Worm (Caenorhabditis elegans) whole organism, L1 larva: Measurements from ENCODE around the gene C34D4.10.
A peak's percentile ranks its signal among the peaks of the same experiment; 100 is the strongest.

Experiments used
- F16B12.6 ChIP-seq: fragments of 150-350 bp; optimal IDR thresholded peaks from 2 replicates; lab custom pipeline; 2014; ENCODE audit warnings: missing biosample characterization, missing genetic modification characterization
- aha-1 ChIP-seq: fragments of 150-350 bp; optimal IDR thresholded peaks from 2 replicates; lab custom pipeline; 2014; ENCODE audit warnings: missing biosample characterization, missing genetic modification characterization
- alr-1 ChIP-seq: fragments of 200-800 bp; sonication (Bioruptor generic); optimal IDR thresholded peaks from 2 replicates; lab custom pipeline; 2018; ENCODE audit warnings: borderline replicate concordance, mild to moderate bottlenecking, missing genetic modification characterization, missing compliant biosample characterization
- ama-1 ChIP-seq: fragments of 150-350 bp; optimal IDR thresholded peaks from 2 replicates; lab custom pipeline; 2014
- ceh-8 ChIP-seq: fragments of 200-800 bp; sonication (Bioruptor generic); optimal IDR thresholded peaks from 2 replicates; lab custom pipeline; 2018; ENCODE audit warnings: mild to moderate bottlenecking, missing genetic modification characterization, moderate library complexity, missing compliant biosample characterization
- ceh-90 ChIP-seq: sonication (generic microtip); optimal IDR thresholded peaks from 2 replicates; lab custom pipeline; 2016; ENCODE audit warnings: missing genetic modification characterization, missing compliant biosample characterization
- dpl-1 ChIP-seq, 3 experiments: fragments of 150-350 bp in 2 of 3; sonication (generic microtip) in 1 of 3; optimal IDR thresholded peaks; 2 replicates each; lab custom pipeline; 2014 to 2017; ENCODE audit warnings: missing biosample characterization in 3 of 3, missing genetic modification characterization in 3 of 3, missing genetic modification reagents in 3 of 3
- dsc-1 ChIP-seq: sonication (generic microtip); optimal IDR thresholded peaks from 2 replicates; lab custom pipeline; 2016; ENCODE audit warnings: mild to moderate bottlenecking, missing genetic modification characterization, missing compliant biosample characterization
- efl-1 ChIP-seq, 4 experiments: fragments of 150-350 bp; optimal IDR thresholded peaks in 3 of 4; peaks in 1 of 4; 1 replicate in 1 of 4; 2 replicates in 3 of 4; lab custom pipeline; 2014; ENCODE audit warnings: missing biosample characterization in 2 of 4, missing genetic modification characterization in 2 of 4, missing genetic modification reagents in 2 of 4
- egl-13 ChIP-seq: sonication (generic microtip); optimal IDR thresholded peaks from 2 replicates; lab custom pipeline; 2016; ENCODE audit warnings: missing genotype, missing genetic modification reagents, missing genetic modification characterization, missing compliant biosample characterization
- elt-2 ChIP-seq: sonication (generic microtip); optimal IDR thresholded peaks from 2 replicates; lab custom pipeline; 2016; ENCODE audit warnings: missing genetic modification characterization, mild to moderate bottlenecking, inconsistent platforms, missing compliant biosample characterization, missing genetic modification reagents
- fkh-10 ChIP-seq: sonication (generic microtip); optimal IDR thresholded peaks from 2 replicates; lab custom pipeline; 2017; ENCODE audit warnings: missing biosample characterization, missing genetic modification reagents, missing genetic modification characterization
- fkh-4 ChIP-seq: sonication (generic microtip); optimal IDR thresholded peaks from 2 replicates; lab custom pipeline; 2016; ENCODE audit warnings: missing compliant biosample characterization, missing genetic modification characterization, borderline replicate concordance
- fkh-8 ChIP-seq: sonication (generic microtip); optimal IDR thresholded peaks from 2 replicates; lab custom pipeline; 2016; ENCODE audit warnings: mild to moderate bottlenecking, missing genetic modification characterization, missing compliant biosample characterization
- grh-1 ChIP-seq: fragments of 200-800 bp; sonication (Bioruptor generic); IDR thresholded peaks from 2 replicates; pipeline ENCODE4 v1.3.6; 2022; ENCODE audit warnings: missing genetic modification reagents, missing genetic modification characterization, missing compliant biosample characterization
- hlh-17 ChIP-seq: fragments of 200-800 bp; sonication (Bioruptor generic); optimal IDR thresholded peaks from 2 replicates; lab custom pipeline; 2018; ENCODE audit warnings: missing genetic modification characterization, mild to moderate bottlenecking, missing compliant biosample characterization, moderate library complexity, borderline replicate concordance
- hlh-4 ChIP-seq: sonication (generic microtip); optimal IDR thresholded peaks from 2 replicates; lab custom pipeline; 2016; ENCODE audit warnings: mild to moderate bottlenecking, missing genetic modification characterization, missing compliant biosample characterization
- irx-1 ChIP-seq: sonication (generic microtip); optimal IDR thresholded peaks from 2 replicates; lab custom pipeline; 2016; ENCODE audit warnings: missing genetic modification characterization, missing compliant biosample characterization
- jun-1 ChIP-seq: fragments of 150-350 bp; optimal IDR thresholded peaks from 2 replicates; lab custom pipeline; 2014; ENCODE audit warnings: missing biosample characterization, missing genetic modification reagents, missing genetic modification characterization
- lin-35 ChIP-seq, 2 experiments: fragments of 150-350 bp; optimal IDR thresholded peaks; 2 replicates each; lab custom pipeline; 2014; ENCODE audit warnings: missing biosample characterization in 2 of 2, missing genetic modification characterization in 2 of 2, missing genetic modification reagents in 2 of 2
- lin-39 ChIP-seq: fragments of 150-350 bp; optimal IDR thresholded peaks from 2 replicates; lab custom pipeline; 2014; ENCODE audit warnings: missing biosample characterization, missing genetic modification reagents, missing genetic modification characterization
- lsy-2 ChIP-seq, 2 experiments: fragments of 150-350 bp; optimal IDR thresholded peaks; 2 replicates each; lab custom pipeline; 2014; ENCODE audit warnings: missing biosample characterization in 2 of 2, missing genetic modification characterization in 2 of 2
- mab-9 ChIP-seq: fragments of 200-800 bp; sonication (Bioruptor generic); IDR thresholded peaks from 2 replicates; pipeline ENCODE4 v1.3.6; 2022; ENCODE audit warnings: missing genetic modification reagents, missing genetic modification characterization, missing compliant biosample characterization
- mdl-1 ChIP-seq, 2 experiments: fragments of 150-350 bp; optimal IDR thresholded peaks; 2 replicates each; lab custom pipeline; 2014 to 2017; ENCODE audit warnings: missing biosample characterization in 2 of 2, missing genetic modification characterization in 2 of 2, inconsistent platforms in 1 of 2
- mef-2 ChIP-seq: fragments of 150-350 bp; optimal IDR thresholded peaks from 2 replicates; lab custom pipeline; 2014; ENCODE audit warnings: missing biosample characterization, missing genetic modification characterization
- mep-1 ChIP-seq: fragments of 150-350 bp; optimal IDR thresholded peaks from 2 replicates; lab custom pipeline; 2014; ENCODE audit warnings: missing biosample characterization, missing genetic modification characterization
- nhr-11 ChIP-seq: fragments of 150-350 bp; optimal IDR thresholded peaks from 2 replicates; lab custom pipeline; 2014; ENCODE audit warnings: missing biosample characterization, missing genetic modification characterization
- nhr-12 ChIP-seq: sonication (generic microtip); optimal IDR thresholded peaks from 2 replicates; lab custom pipeline; 2017; ENCODE audit warnings: missing biosample characterization, missing genetic modification characterization
- nhr-20 ChIP-seq: sonication (generic microtip); optimal IDR thresholded peaks from 2 replicates; lab custom pipeline; 2016; ENCODE audit warnings: mild to moderate bottlenecking, missing genetic modification characterization, missing compliant biosample characterization
- nhr-237 ChIP-seq: fragments of 150-350 bp; optimal IDR thresholded peaks from 2 replicates; lab custom pipeline; 2014; ENCODE audit warnings: missing biosample characterization, missing genetic modification characterization
- nhr-28 ChIP-seq: fragments of 150-350 bp; optimal IDR thresholded peaks from 2 replicates; lab custom pipeline; 2014; ENCODE audit warnings: missing biosample characterization, missing genetic modification characterization
- nhr-47 ChIP-seq: sonication (generic microtip); optimal IDR thresholded peaks from 2 replicates; lab custom pipeline; 2016; ENCODE audit warnings: mild to moderate bottlenecking, missing genetic modification characterization, moderate library complexity, missing compliant biosample characterization
- nhr-76 ChIP-seq: sonication (generic microtip); optimal IDR thresholded peaks from 2 replicates; lab custom pipeline; 2017; ENCODE audit warnings: missing biosample characterization, missing genetic modification characterization
- nhr-84 ChIP-seq: sonication (generic microtip); optimal IDR thresholded peaks from 2 replicates; lab custom pipeline; 2017; ENCODE audit warnings: missing biosample characterization, missing genetic modification characterization
- nhr-85 ChIP-seq: sonication (generic microtip); peaks from one replicate; lab custom pipeline; 2016; ENCODE audit warnings: missing genetic modification characterization, inconsistent platforms, missing compliant biosample characterization
- rnt-1 ChIP-seq: sonication (generic microtip); optimal IDR thresholded peaks from 2 replicates; lab custom pipeline; 2016; ENCODE audit warnings: mild to moderate bottlenecking, missing genetic modification characterization, moderate library complexity, missing compliant biosample characterization
- skn-1 ChIP-seq: fragments of 150-350 bp; optimal IDR thresholded peaks from 2 replicates; lab custom pipeline; 2014; ENCODE audit warnings: missing biosample characterization, missing genetic modification characterization
- snpc-4 ChIP-seq: fragments of 150-350 bp; optimal IDR thresholded peaks from 2 replicates; lab custom pipeline; 2014; ENCODE audit warnings: missing biosample characterization, missing genetic modification characterization
- sptf-1 ChIP-seq: fragments of 150-350 bp; optimal IDR thresholded peaks from 2 replicates; lab custom pipeline; 2014; ENCODE audit warnings: missing biosample characterization, missing genetic modification characterization
- swsn-7 ChIP-seq: sonication (generic microtip); optimal IDR thresholded peaks from 2 replicates; lab custom pipeline; 2016; ENCODE audit warnings: missing genetic modification characterization, missing compliant biosample characterization
- tbx-2 ChIP-seq: sonication (generic microtip); optimal IDR thresholded peaks from 2 replicates; lab custom pipeline; 2016; ENCODE audit warnings: missing genetic modification characterization, missing compliant biosample characterization
- tlp-1 ChIP-seq: fragments of 150-350 bp; optimal IDR thresholded peaks from 2 replicates; lab custom pipeline; 2014; ENCODE audit warnings: missing biosample characterization, missing genetic modification characterization
- unc-30 ChIP-seq: sonication (generic microtip); optimal IDR thresholded peaks from 2 replicates; lab custom pipeline; 2017; ENCODE audit warnings: missing biosample characterization, missing genetic modification characterization
- unc-86 ChIP-seq: sonication (generic microtip); optimal IDR thresholded peaks from 2 replicates; lab custom pipeline; 2016; ENCODE audit warnings: missing genetic modification characterization, missing compliant biosample characterization
- zip-4 ChIP-seq: fragments of 200-800 bp; sonication (Bioruptor generic); optimal IDR thresholded peaks from 2 replicates; lab custom pipeline; 2018; ENCODE audit warnings: mild to moderate bottlenecking, missing genetic modification characterization, moderate library complexity, missing compliant biosample characterization
- ztf-11 ChIP-seq, 2 experiments: sonication (generic microtip); optimal IDR thresholded peaks; 2 replicates each; lab custom pipeline; 2016 to 2017; ENCODE audit warnings: missing genetic modification characterization in 2 of 2, missing biosample characterization in 1 of 2, missing compliant biosample characterization in 1 of 2
- ztf-4 ChIP-seq: fragments of 150-350 bp; optimal IDR thresholded peaks from 2 replicates; lab custom pipeline; 2014; ENCODE audit warnings: missing biosample characterization, missing genetic modification characterization

The C34D4.10 gene

DNA sequence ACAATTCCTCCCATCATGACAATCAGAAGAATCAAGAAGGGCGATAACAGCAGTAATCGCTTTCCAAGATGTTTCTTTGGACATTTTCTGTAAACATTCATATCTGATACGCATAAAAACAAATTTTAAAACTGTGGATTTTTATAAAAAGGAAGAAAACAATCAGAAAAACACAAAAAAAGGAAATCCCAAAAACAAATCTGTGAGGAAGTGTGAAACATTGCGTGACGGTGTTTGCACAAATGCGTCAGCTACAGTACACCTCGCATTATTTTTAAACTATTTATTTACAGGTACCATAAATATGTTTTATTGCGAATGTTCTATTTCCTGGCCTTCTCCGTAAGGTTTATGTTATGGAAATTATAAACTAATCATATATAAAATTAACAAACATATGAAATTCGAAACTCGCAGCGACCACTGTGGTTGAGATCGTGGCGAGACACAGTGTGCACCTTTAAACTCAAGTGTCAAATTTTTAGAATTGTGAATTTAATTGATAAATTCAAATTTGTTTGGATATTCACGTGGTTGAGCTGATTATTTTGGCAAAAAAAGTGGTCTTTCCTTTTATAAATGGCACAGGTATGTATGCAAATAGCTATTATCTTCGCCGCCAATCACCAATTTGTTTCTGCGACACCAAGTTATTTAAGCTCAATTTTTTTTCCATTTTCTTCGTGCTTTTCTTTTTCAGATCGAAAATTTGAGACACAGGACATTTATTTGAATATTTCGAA, at the start of gene C34D4.10, which contains the start of gene str-48:
Gene C34D4.10 (minus strand): TSS at position 101 of the 743 bp plus-strand sequence.
Gene str-48 (plus strand): TSS at position 693 of the 743 bp plus-strand sequence.
- TF ChIP-seq unc-30 (tag; lab: Kevin White, UChicago) (no peak), hlh-4 (tag; lab: Kevin White, UChicago) (no peak), lin-39 (tag; lab: Kevin White, UChicago) (no peak), ceh-8 (GFP tag; lab: Kevin White, UChicago) (no peak), unc-86 (tag; lab: Kevin White, UChicago) (no peak)

DNA sequence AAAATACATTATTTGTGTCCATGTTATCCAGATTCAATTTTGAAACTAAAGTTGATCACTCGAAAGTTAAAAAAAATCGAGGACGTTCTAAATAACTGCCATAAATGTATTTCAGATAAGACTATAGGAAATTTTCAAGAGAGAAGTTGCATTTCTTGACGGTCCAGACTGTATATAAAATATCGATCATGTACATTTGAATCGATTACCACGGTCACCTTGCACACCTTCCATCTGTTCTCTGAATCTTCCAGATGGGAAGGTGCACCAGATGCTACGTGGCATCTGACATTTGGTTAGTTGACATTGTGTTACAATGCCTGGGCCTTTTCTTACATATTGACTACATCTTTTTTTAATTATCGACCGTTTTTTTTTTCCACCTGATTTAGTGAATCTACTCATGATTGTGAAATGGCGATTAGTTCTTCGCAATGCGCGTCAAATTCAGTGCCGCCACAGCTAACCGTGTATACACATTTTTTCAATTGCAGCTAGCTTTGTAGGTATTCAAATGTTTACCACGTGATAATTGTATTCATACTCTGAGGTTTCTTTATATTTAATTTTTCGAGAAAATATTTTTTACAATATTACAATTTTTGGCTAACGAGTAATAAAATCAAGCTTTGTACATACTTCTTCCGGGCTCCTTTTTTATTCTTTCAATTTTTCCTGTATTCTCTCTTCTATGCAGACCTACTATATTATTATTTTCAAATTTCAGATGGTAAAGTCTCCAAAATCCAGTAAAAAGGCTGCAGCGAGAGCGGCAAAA, 47.0 kb upstream of the C34D4.10 start, which contains the start of gene skr-16:
Gene skr-16 (plus strand): TSS at position 728 of the 778 bp plus-strand sequence.
- TF ChIP-seq egl-13 (tag; lab: Kevin White, UChicago) = no peak
- TF ChIP-seq ceh-90 (tag; lab: Kevin White, UChicago) = no peak
- TF ChIP-seq nhr-76 (tag; lab: Kevin White, UChicago) = no peak
- peak; percentile 55 for TF ChIP-seq nhr-85
- TF ChIP-seq jun-1 = no peak
- TF ChIP-seq nhr-84 = no peak
- no peak for TF ChIP-seq unc-86 (tag; lab: Kevin White, UChicago)
- peak; percentile 5 for TF ChIP-seq nhr-47
- TF ChIP-seq mdl-1 (tag; optimal IDR thresholded peaks at IDR 0.05; lab: Kevin White, UChicago) = peak in 1 of 2 experiments; percentile 47
- TF ChIP-seq alr-1 (tag; lab: Kevin White, UChicago) = no peak
- TF ChIP-seq lsy-2 (tag; optimal IDR thresholded peaks at IDR 0.05; lab: Kevin White, UChicago) = peak in 1 of 2 experiments; percentile 20
- TF ChIP-seq F16B12.6 (tag; lab: Kevin White, UChicago) = peak; percentile 82
- TF ChIP-seq nhr-11 (tag; lab: Kevin White, UChicago) = no peak
- TF ChIP-seq ceh-8 (GFP tag; lab: Kevin White, UChicago) = no peak
- no peak for TF ChIP-seq mef-2 (tag; lab: Kevin White, UChicago)
- TF ChIP-seq aha-1 (tag; lab: Kevin White, UChicago) = no peak
- no peak for TF ChIP-seq grh-1 (GFP tag; lab: Robert Waterston, UW)
- peak; percentile 22 to 64 for TF ChIP-seq lin-35 (GFP tag; optimal IDR thresholded peaks at IDR 0.05; lab: Kevin White, UChicago)
- no peak for TF ChIP-seq swsn-7 (tag; lab: Kevin White, UChicago)
- TF ChIP-seq skn-1 (tag; lab: Kevin White, UChicago) = peak; percentile 13
- TF ChIP-seq ztf-11 (tag; optimal IDR thresholded peaks at IDR 0.05; lab: Kevin White, UChicago) = no peak
- TF ChIP-seq sptf-1 = no peak
- no peak for TF ChIP-seq zip-4 (GFP tag; lab: Kevin White, UChicago)
- no peak for TF ChIP-seq hlh-17 (GFP tag; lab: Kevin White, UChicago)
- TF ChIP-seq tbx-2 = no peak
- TF ChIP-seq fkh-8 (tag; lab: Kevin White, UChicago) = peak; percentile 6
- TF ChIP-seq tlp-1 = no peak
- no peak for TF ChIP-seq irx-1 (tag; lab: Kevin White, UChicago)
- TF ChIP-seq fkh-4 (tag; lab: Kevin White, UChicago) = no peak
- no peak for TF ChIP-seq ztf-4 (tag; lab: Kevin White, UChicago)
- no peak for TF ChIP-seq nhr-28 (tag; lab: Kevin White, UChicago)
- TF ChIP-seq fkh-10 = no peak
- no peak for TF ChIP-seq lin-39 (tag; lab: Kevin White, UChicago)
- TF ChIP-seq efl-1 (optimal IDR thresholded peaks at IDR 0.05; lab: Kevin White, UChicago) = peak; percentile 7 to 50
- TF ChIP-seq efl-1 (GFP tag; optimal IDR thresholded peaks at IDR 0.05 in 1 of 2; lab: Kevin White, UChicago) = peak; percentile 64 to 92
- TF ChIP-seq nhr-237 (tag; lab: Kevin White, UChicago) = no peak
- peak; percentile 1 for TF ChIP-seq rnt-1 (tag; lab: Kevin White, UChicago)
- peak; percentile 79 for TF ChIP-seq mep-1
- peak; percentile 26 to 70 (median 27) for TF ChIP-seq dpl-1 (GFP tag; optimal IDR thresholded peaks at IDR 0.05; lab: Kevin White, UChicago)
- no peak for TF ChIP-seq mab-9 (GFP tag; lab: Robert Waterston, UW)
- no peak for TF ChIP-seq nhr-12 (tag; lab: Kevin White, UChicago)
- no peak for TF ChIP-seq elt-2 (tag; lab: Kevin White, UChicago)
- TF ChIP-seq nhr-20 = no peak
- no peak for TF ChIP-seq ama-1 (lab: Kevin White, UChicago)
- TF ChIP-seq dsc-1 (tag; lab: Kevin White, UChicago) = peak; percentile 32
- TF ChIP-seq snpc-4 (tag; lab: Kevin White, UChicago) = peak; percentile 9
